Fruit fly (Drosophila melanogaster): ENCODE results near the gene CG10035.

CG10035 gene

DNA sequence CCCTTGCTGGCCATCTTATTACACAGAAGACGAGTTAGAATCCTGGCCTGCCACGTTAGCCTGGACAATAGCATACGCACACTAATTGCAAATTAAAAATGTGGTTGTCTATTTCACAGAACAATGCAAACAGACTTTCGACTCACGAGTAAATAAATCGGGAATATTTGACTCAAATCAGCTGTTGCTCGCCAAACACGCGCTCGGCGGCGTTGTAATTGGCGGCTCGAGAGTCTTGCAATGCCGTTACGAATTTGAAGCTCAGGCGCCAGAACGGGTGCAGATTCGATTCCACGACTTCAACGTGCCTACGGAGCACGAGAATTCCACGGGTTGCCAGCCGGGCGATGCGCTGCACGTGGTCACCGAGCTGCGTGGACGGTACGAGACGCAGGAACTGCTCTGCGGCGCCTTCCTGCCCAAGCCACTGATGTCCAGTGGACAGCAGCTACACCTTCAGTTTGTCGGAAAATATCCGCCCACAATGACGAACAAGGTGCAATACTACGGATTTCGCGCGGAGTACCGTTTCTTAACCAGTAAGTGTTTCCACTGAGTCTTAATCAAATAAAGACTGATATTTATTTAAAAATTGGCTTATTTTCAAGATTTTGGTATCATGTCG, 19.3 kb upstream of the CG10035 start, which contains the start of gene DNAlig3:
Gene DNAlig3 (minus strand): TSS at position 168 of the 625 bp plus-strand sequence.
- TF ChIP-seq noc (tag; optimal IDR thresholded peaks at IDR 0.05) = no peak

DNA sequence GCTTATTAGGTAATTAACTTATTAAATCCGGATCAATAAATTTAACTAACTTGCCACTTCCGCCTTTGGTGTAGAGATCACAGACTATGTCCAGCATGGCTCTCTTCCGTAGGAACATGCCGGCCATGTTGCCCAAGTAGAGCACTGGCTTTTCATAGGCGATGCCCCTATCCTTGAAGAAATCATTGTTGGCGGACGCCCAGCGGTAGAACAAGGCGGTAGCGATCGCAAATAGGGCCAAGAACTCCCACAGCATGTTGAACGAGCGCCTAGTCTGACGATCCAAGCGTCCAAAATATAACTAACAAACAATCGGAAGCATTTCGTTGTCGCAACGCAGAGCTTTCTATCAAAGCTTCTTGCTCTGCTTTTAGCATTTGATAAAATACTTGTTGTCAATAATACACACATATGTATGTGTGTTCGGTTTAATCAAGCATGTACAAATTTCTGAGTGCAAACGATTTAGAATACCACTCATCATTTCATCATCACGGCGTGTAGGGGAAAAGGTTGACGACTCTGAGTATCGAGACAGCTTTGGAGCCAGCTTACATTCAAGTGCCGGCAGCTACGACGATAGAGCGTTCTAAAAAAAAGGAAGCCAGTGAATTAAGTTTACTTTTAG, 16.2 kb upstream of the CG10035 start, which contains the start of gene Cyp9f3:
Gene Cyp9f3 (minus strand): TSS at position 310 of the 628 bp plus-strand sequence.
- no peak for TF ChIP-seq noc (tag; optimal IDR thresholded peaks at IDR 0.05)

DNA sequence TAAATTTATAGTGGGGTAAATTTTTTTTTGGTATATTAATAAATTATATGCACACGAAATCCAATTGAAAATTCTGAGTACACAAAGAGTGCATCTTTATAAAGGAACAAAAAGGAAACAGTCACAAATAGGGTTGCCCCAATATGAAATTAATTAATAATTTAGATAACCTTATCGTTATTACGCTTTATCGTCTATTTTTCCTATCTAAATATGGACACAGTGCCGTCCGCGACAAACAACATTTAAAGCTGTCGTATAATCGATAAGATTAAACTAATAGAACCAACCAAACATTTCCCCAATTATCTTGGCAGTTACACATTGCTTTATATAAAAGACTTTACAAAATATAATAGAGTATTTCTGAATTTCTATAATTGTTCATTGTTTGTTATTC, 15.6 kb upstream of the CG10035 start:
- TF ChIP-seq noc (tag; optimal IDR thresholded peaks at IDR 0.05) = no peak

DNA sequence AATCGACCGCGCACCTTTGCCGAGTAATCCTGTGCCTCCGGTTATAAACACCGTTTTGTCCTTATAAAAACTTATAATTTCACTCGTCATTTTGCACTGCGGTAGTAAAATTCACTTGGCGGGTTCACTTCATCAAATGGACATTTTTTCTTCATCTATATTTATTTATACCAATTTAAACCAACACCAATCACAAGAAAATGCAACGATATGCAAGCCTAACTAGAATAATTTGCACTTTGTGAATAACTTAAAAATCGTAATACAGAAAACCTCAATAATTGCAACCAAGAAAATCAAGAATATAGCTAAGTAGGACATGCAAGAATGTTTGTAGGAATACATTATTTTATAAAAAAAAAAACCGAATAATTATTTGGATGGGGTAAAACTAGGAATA, 13.4 kb upstream of the CG10035 start, which contains the start of the genes CG10096 and CG10097:
Gene CG10096 (minus strand): TSS at position 101 of the 400 bp plus-strand sequence.
Gene CG10097 (minus strand): TSS at position 101 of the 400 bp plus-strand sequence.
- no peak for TF ChIP-seq noc (tag; optimal IDR thresholded peaks at IDR 0.05)

DNA sequence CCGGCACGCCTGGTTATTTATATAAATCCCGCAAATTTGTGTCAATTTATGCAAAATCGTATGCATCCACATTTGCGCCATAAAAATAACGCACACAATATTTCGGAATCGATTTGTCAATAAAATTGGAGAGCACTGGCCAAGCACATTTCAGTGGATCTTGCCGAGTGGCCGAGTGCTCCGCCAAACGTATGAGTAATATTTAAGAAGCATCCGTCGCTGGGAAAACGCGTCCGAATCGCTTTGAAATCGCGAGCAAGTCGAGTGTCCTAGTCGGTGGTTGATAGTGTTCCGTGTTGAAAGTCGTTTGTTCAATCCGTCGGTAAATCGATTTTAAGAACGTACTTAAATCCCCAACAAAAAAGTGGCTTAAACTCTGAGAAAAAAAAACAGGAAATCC, 4.5 kb upstream of the CG10035 start, which contains the start of gene CG33098:
Gene CG33098 (plus strand): TSS at position 224 of the 400 bp plus-strand sequence.
- no peak for TF ChIP-seq noc (tag; optimal IDR thresholded peaks at IDR 0.05)

DNA sequence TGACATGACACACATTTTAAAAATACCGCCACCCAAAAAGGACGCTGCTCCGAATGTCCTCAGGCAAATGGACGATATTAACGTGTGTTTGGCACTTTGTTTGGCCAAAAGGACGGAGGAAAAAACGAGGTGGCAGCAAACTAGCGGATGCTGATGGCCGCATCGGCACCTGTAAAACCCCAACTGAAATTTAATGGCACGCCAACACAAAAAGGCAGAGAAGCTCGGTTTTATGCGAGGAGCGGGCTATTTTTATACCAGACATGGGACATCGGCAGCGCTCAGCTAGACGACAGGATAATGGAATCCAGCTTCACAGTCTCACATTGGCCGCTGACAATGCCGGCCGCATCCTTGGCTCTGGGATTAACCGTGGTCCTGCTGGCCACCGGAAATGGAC, 3.5 kb upstream of the CG10035 start, which contains the start of gene Sol1:
Gene Sol1 (plus strand): TSS at position 301 of the 400 bp plus-strand sequence.
- no peak for TF ChIP-seq noc (tag; optimal IDR thresholded peaks at IDR 0.05)

DNA sequence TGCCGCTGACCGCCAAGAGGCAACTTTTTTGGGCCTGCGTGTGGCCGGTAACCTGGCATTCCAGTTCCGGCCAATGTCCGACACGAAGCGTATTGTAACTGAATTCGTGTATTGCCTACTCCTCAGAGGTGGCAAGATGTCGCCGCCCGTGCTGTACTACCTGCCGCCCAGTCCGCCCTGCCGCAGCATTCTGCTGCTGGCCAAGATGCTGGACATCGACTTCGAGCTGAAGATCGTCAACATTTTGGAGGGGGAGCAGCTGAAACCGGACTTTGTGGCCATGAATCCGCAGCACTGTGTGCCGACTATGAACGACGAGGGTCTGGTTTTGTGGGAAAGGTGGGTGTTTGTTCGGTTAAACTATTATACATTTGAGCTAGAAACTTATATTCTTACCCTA, 1.8 kb upstream of the CG10035 start:
- no peak for TF ChIP-seq noc (tag; optimal IDR thresholded peaks at IDR 0.05)

DNA sequence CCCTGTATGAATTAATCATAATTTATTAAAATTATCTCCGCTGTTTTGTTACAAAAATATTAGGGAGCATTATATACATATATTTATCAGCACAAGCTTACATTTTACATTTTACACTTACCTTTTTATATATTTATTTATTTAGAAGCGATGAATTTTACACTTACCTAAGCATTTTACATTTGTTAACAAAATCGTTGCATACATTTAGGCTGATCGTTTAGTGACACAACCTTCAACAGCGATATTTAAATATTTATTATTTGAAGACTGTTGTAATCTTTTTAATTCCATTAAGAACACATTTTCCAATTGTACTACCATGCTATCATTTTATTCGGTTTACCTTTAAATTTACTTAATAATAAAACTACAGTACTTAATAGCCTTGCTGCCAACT, 1.3 kb upstream of the CG10035 start:
- TF ChIP-seq noc (tag; optimal IDR thresholded peaks at IDR 0.05) = no peak

DNA sequence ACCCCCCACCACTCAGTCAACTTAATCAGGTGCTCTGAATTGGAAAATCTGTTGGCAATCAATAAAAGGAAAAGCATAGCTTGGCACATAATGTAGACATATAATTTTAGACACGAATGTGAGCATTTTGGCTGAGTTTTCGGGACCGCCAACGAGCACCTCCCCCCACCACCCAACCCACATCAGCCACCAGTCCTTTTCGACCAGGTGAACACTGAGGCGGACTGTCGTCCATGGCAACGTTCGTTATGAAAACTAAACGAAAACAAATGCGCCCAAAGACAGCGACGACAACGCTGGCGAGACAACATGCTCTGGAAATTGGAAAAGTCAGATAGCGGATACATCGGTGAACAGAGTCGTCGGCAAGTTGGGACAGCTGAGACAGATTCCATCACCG, 545 bp upstream of the CG10035 start, which contains the start of gene GstD11:
Gene GstD11 (plus strand): TSS at position 301 of the 400 bp plus-strand sequence.
- TF ChIP-seq noc (tag; optimal IDR thresholded peaks at IDR 0.05) = no peak

DNA sequence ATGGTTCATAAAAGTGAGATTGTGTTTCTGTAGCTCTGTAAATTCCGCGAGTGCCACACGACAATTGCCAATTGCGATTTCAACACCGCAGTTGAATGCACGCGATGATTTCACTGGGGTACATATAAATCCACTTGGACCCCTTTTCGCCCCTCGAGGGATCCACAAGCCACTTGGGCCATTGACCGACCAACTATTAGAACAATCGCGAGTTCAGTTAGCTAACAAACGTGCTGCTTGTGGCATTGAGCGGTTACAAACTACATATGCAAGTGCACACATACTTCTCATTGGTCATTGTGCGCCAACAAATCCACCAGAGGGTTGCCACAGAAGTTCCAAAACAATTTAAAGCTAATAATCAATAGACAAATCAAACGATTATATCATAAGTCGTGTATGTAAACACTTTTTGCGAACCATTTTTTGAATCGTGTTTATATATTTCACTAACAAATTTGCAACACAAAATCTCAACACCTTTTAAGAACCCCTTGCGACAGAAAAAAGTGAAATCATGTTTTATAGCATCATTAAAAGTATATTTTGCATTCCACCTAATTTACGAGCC, 1.3 kb downstream of the CG10035 start:
- TF ChIP-seq noc (tag; optimal IDR thresholded peaks at IDR 0.05) = no peak

DNA sequence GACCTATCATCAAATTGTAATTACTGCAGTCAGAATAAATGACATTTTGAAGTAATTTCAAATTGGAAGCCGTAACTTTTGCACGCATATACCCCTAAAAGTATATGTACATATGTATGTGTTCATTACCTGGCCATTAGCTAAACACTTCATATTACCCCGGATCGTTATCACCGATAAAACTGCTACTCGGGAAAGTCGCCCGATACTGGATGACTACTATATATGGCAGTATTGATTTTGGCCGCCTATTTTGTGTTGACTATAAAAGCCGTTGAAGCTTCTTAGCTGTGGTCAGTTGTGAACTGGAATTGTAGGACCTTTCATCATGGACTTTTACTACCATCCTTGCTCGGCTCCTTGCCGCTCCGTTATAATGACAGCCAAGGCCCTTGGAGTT, 2.8 kb downstream of the CG10035 start, which contains the start of gene GstD8:
Gene GstD8 (plus strand): TSS at position 301 of the 400 bp plus-strand sequence.
- no peak for TF ChIP-seq noc (tag; optimal IDR thresholded peaks at IDR 0.05)

DNA sequence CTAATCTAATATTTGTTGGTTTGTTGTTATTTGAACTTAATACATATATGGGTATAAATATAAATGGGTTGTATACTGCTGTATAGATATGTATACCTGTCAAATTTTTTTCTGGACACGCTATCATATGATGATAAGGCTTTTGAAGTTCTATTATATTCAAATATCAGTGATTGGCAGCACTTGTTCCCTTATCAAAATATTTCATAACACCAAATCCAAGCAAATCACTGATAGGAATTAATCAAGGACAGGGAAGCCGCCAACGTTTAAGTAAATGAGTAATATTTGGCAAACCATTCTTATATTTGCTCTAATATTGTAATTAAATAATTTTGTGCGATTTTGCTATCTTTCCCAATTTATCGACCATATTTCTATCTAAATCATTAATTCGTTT, 3.2 kb downstream of the CG10035 start:
- TF ChIP-seq noc (tag; optimal IDR thresholded peaks at IDR 0.05) = no peak

DNA sequence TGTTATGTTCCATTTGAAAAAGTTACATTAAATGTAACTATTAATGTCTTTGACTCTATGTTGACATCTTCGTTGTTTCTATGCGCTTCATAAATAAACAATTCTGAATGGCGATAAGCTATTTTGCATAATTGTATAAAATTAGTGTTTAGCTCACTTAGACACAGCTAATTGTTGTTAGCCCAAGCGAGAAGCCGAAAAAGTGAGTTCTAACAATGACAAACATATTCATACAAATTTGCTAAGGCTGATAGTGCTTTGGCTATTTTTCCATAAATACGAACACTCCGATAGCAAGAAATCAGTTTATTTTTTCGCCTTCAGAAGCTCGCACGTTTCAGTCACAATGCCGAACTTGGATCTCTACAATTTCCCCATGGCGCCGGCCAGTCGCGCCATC, 4.3 kb downstream of the CG10035 start, which contains the start of gene GstD7:
Gene GstD7 (plus strand): TSS at position 301 of the 400 bp plus-strand sequence.
- TF ChIP-seq noc (tag; optimal IDR thresholded peaks at IDR 0.05) = no peak

DNA sequence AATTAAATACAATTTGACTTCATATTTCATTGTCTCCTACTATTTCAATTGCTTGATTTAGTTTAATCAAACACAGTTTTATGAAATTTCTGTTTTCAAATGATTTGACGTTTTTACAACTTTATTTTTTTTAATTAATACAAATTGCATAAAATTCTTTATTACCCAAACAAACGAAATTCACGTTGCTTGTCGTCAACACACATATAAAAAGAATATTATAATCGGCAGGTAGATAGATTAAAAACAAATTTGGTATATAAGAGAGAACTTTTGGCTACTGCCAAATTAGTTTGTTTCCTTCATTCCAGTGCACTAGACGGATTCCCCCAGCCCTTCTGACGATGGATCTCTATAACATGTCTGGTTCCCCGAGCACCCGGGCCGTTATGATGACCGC, 5.7 kb downstream of the CG10035 start, which contains the start of gene GstD6:
Gene GstD6 (plus strand): TSS at position 301 of the 400 bp plus-strand sequence.
- TF ChIP-seq noc (tag; optimal IDR thresholded peaks at IDR 0.05) = no peak

DNA sequence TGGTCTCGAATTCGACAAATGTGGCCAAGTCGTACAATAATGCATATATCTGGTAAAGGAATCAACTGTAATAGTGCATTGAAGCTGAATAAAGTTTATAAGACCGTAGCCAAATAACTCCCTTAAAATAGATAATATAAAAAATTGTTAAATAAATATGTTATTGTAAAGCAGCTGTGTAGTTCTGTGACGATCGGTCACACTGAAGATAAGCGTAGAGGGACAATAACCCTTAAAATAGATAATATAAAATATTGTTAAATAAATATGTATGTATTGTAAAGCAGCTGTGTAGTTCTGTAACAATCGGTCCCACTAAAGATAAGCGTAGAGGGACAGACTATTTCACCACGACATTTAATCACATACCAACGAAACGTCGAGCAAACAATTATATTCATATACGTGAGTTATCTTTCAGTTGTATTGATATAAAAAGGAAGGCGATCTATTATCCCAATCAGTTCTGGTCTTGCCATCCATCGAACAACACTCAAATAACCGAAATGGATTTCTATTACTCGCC, 7.2 kb downstream of the CG10035 start, which contains the start of gene GstD5:
Gene GstD5 (plus strand): TSS at position 476 of the 526 bp plus-strand sequence.
- TF ChIP-seq noc (tag; optimal IDR thresholded peaks at IDR 0.05) = no peak

DNA sequence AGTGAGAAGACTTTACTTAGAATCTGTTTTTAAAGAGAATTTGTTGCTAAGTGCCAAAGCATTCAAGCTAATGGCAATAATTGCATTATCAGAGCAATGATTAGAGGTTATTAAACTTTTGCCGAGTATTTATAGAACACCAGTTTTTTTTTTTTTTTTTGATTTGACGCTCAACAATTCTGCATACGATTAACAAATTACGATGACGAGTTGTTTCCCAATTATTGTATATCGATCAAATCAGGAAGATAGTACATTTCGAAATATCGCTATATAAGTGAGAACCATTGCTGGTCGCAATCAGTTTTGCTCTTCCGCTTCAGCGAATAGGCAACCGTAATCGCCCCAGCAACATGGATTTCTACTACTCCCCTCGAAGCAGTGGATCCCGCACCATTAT, 8.7 kb downstream of the CG10035 start, which contains the start of gene GstD4:
Gene GstD4 (plus strand): TSS at position 301 of the 400 bp plus-strand sequence.
- no peak for TF ChIP-seq noc (tag; optimal IDR thresholded peaks at IDR 0.05)

All from whole organism, larva.